Worm (Caenorhabditis elegans) whole organism, L4/young adult: ENCODE measurements around the gene dgk-3.

ENCODE experiments used
- W03F9.2 ChIP-seq: fragments of 150-350 bp; optimal IDR thresholded peaks from 2 replicates; lab custom pipeline; 2014; ENCODE audit warnings: missing biosample characterization, missing genetic modification characterization
- dao-5 ChIP-seq: sonication (generic microtip); optimal IDR thresholded peaks from 2 replicates; lab custom pipeline; 2016; ENCODE audit warnings: missing genotype, missing genetic modification characterization, moderate library complexity, missing compliant biosample characterization
- him-1 ChIP-seq: sonication (generic microtip); optimal IDR thresholded peaks from 2 replicates; lab custom pipeline; 2016; ENCODE audit warnings: missing genotype, missing genetic modification reagents, missing genetic modification characterization, missing compliant biosample characterization

dgk-3 gene

ce11 chrIII:9149132-9149531 lies 13.7 kb upstream of the dgk-3 start:
- TF ChIP-seq him-1 (tag; lab: Kevin White, UChicago) (no peak), W03F9.2 (no peak), dao-5 (tag; lab: Kevin White, UChicago) (no peak)

DNA sequence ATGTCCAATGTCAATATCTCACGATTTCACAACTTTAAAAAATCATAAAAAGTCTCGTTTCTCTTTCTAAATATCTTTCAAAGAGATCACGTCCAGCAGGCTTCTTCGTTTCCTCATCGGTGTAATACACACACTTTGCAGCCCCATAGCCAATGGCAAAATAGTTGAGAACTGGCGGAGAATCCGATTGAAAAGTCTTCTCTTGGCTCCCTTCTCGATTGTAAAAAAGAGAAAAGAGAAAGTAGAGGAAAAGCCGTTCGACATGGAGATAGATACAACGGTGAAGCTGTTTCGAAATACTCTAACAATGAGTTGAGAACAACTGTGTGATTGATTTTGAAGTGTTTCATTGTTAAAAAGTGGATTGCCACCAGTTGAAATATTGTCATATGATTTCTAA lies 11.1 kb upstream of the dgk-3 start:
- TF ChIP-seq dao-5 (tag; lab: Kevin White, UChicago) (no peak), W03F9.2 (no peak), him-1 (tag; lab: Kevin White, UChicago) (no peak)

ce11 chrIII:9152950-9153349 lies 9.9 kb upstream of the dgk-3 start:
- TF ChIP-seq dao-5 (tag; lab: Kevin White, UChicago), result no peak
- no peak for TF ChIP-seq W03F9.2
- TF ChIP-seq him-1 (tag; lab: Kevin White, UChicago), result no peak

DNA sequence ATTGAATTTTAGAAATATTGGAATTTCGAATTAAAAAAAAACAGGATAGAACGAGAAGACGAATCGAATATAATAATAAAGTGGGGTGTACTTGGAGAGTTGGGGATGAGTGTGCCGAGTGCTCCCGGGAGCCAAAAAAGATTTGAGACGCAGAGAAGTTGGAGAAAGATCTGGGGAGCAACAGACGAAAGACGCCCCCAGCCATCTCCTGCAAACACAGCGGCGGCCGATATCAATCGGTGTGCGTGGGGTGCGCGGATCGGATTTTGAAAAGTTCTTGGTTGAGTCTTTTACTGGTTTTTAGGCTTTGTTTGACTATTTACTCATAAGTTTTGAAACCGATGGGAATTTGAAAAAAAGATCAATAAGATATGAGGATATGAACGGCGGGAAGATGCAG lies 9.1 kb upstream of the dgk-3 start, which contains the start of gene nhl-1:
nhl-1 (minus strand) TSS at position 101 of the 400 bp plus-strand sequence.
- no peak for TF ChIP-seq dao-5 (tag; lab: Kevin White, UChicago)
- no peak for TF ChIP-seq W03F9.2
- no peak for TF ChIP-seq him-1 (tag; lab: Kevin White, UChicago)

- TF ChIP-seq him-1 (tag; lab: Kevin White, UChicago), result no peak
- no peak for TF ChIP-seq W03F9.2
- TF ChIP-seq dao-5 (tag; lab: Kevin White, UChicago), result no peak
These were observed 8.1 kb upstream of the dgk-3 start, which contains the start of gene irld-34 for ce11 chrIII:9154766-9155165. Gene irld-34, plus strand, starts transcription at chrIII:9155066.

DNA sequence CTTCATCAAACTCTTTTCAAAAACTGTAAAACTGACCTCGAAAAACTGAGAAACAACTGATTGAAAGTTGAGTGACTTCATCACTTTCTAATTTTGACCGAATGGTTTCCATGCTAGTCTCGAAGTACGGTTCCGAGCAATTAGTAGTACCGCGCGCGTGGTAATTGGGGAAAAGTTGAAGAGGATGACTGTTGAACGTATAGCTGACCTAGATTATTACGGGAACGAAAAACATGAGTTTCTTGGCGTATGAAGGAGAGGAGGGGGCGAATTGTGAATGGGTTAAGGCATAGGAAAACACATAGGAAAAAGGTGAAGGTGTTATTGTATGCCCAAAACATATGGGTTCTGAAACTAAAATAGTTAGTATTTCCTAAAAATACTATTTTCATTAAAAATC lies 1.3 kb upstream of the dgk-3 start, which contains the start of gene ptr-9:
ptr-9 (minus strand) TSS at position 101 of the 400 bp plus-strand sequence.
- TF ChIP-seq W03F9.2, result no peak
- no peak for TF ChIP-seq him-1 (tag; lab: Kevin White, UChicago)
- no peak for TF ChIP-seq dao-5 (tag; lab: Kevin White, UChicago)

- TF ChIP-seq him-1 (tag; lab: Kevin White, UChicago), result no peak
- no peak for TF ChIP-seq W03F9.2
- no peak for TF ChIP-seq dao-5 (tag; lab: Kevin White, UChicago)
These were observed 9.8 kb downstream of the dgk-3 start, which contains the start of gene ina-1 for ce11 chrIII:9172702-9173101. Gene ina-1, minus strand, starts transcription at chrIII:9172802.

- TF ChIP-seq him-1 (tag; lab: Kevin White, UChicago), result no peak
These were observed 10.4 kb downstream of the dgk-3 start for ce11 chrIII:9173239-9173638.

DNA sequence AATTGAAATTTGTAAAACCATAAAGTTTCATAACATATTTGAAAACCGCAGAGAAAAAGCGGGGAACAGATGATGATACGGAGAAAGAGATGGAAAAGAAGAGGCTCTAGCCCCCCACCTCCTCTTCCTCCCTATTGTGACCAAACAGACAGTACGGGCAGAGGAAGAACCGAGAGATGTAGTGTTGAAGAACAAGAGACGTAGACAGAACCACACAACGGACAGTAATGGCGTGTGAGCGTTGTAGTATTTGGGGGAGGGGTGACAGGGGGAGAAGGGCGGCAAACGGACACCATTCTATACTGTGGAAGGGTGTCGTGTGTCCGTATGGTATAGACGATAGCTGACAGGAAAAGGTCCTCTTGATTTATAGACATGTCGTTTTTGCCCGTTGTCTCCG lies 13.1 kb downstream of the dgk-3 start:
- TF ChIP-seq him-1 (tag; lab: Kevin White, UChicago), result no peak
- TF ChIP-seq dao-5 (tag; lab: Kevin White, UChicago), result no peak
- no peak for TF ChIP-seq W03F9.2

DNA sequence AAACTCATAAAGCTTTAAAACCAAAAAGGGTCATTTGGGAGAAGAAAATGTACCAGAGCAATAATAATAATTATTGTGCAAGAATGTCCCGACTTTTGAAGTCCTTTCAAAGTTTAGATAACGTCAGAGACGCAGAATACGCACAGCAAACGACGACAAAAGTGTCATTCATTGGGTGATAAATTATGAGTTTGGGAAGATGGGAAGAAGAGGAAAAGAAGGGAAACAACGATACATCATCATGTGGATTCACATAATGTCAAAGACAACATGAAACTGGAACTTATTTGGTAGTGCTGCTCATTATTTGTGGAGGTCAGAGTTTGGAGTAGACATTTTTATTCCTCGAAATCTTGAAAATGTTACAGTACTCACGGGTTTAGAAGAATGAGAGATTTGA lies 15.0 kb downstream of the dgk-3 start:
- TF ChIP-seq W03F9.2 (no peak), dao-5 (tag; lab: Kevin White, UChicago) (no peak), him-1 (tag; lab: Kevin White, UChicago) (no peak)

ce11 chrIII:9181246-9181645 lies 18.4 kb downstream of the dgk-3 start, which contains the start of gene tax-4:
Gene tax-4, plus strand, starts transcription at chrIII:9181546.
- TF ChIP-seq dao-5 (tag; lab: Kevin White, UChicago), result no peak
- no peak for TF ChIP-seq W03F9.2
- TF ChIP-seq him-1 (tag; lab: Kevin White, UChicago), result no peak

ce11 chrIII:9185722-9186121 lies 22.9 kb downstream of the dgk-3 start, which contains the start of gene ZC84.7:
Gene ZC84.7, plus strand, starts transcription at chrIII:9186022.
- no peak for TF ChIP-seq W03F9.2

ce11 chrIII:9191091-9191490 lies 28.2 kb downstream of the dgk-3 start, which contains the start of gene cls-3:
Gene cls-3, minus strand, starts transcription at chrIII:9191109.
- no peak for TF ChIP-seq dao-5 (tag; lab: Kevin White, UChicago)
- no peak for TF ChIP-seq him-1 (tag; lab: Kevin White, UChicago)
- no peak for TF ChIP-seq W03F9.2

ce11 chrIII:9199605-9200004 lies 36.7 kb downstream of the dgk-3 start, which contains the start of gene ZC84.6:
Gene ZC84.6, minus strand, starts transcription at chrIII:9199705.
- no peak for TF ChIP-seq dao-5 (tag; lab: Kevin White, UChicago)
- no peak for TF ChIP-seq W03F9.2
- no peak for TF ChIP-seq him-1 (tag; lab: Kevin White, UChicago)

- no peak for TF ChIP-seq dao-5 (tag; lab: Kevin White, UChicago)
- TF ChIP-seq W03F9.2, result no peak
- no peak for TF ChIP-seq him-1 (tag; lab: Kevin White, UChicago)
These were observed 39.1 kb downstream of the dgk-3 start for ce11 chrIII:9201977-9202376.
